Fruit fly (Drosophila melanogaster): ENCODE results near the gene Ho.

DNA sequence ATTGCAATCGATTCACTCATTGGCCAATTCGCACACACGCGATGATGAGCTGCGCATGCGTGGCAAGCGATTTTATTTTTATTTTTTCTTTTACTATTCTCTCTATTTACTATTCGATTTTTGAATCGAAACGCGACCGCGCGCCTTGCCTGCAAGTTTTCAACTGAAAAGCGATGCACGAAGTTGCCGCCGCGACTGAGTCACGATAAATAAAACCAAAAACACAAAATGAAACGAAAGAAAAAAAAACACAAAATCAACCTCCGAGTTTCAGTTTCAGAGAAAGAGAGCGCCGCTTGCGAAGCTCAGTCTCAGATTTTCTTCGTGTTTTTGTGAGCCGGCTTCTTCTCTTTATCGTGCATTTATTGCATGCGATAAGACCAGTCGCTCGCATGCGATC is 32.7 kb upstream of the Ho start:
- TF ChIP-seq CG8478 (optimal IDR thresholded peaks at IDR 0.05) (no peak), CTCF (optimal IDR thresholded peaks at IDR 0.05) (no peak)
